Fruit fly (Drosophila melanogaster) whole organism, embryonic: ENCODE results near the gene IKKbeta.

Experiments used
- Ada2b ChIP-seq: fragments of 200-800 bp; sonication (Bioruptor generic); IDR thresholded peaks from 2 replicates; pipeline ENCODE4 v1.3.6; 2022; ENCODE audit warnings: missing biosample characterization, missing genetic modification characterization
- B-H2 ChIP-seq: fragments of 200-800 bp; sonication (Bioruptor generic); optimal IDR thresholded peaks from 2 replicates; lab custom pipeline; 2018; ENCODE audit warnings: missing biosample characterization, mild to moderate bottlenecking, missing genetic modification characterization
- Bdp1 ChIP-seq: fragments of 200-800 bp; sonication (Bioruptor generic); optimal IDR thresholded peaks from 3 replicates; lab custom pipeline; 2016; ENCODE audit warnings: missing biosample characterization, missing genetic modification characterization
- CG10431 ChIP-seq: fragments of 200-800 bp; sonication (Bioruptor generic); optimal IDR thresholded peaks from 3 replicates; lab custom pipeline; 2018; ENCODE audit warnings: missing biosample characterization, mild to moderate bottlenecking, missing genetic modification characterization
- CG10979 ChIP-seq: fragments of 200-800 bp; sonication (Bioruptor generic); optimal IDR thresholded peaks from 2 replicates; lab custom pipeline; 2018; ENCODE audit warnings: missing biosample characterization, mild to moderate bottlenecking, missing genetic modification characterization, moderate library complexity
- CG11560 ChIP-seq: fragments of 200-800 bp; sonication (Bioruptor generic); IDR thresholded peaks from 3 replicates; pipeline ENCODE4 v1.3.6; 2022; ENCODE audit warnings: missing biosample characterization, missing genetic modification characterization
- CG14667 ChIP-seq: fragments of 200-800 bp; sonication (Bioruptor generic); IDR thresholded peaks from 2 replicates; pipeline ENCODE4 v1.3.6; 2022; ENCODE audit warnings: missing biosample characterization, missing genetic modification characterization
- CG14965 ChIP-seq: fragments of 200-800 bp; sonication (Bioruptor generic); optimal IDR thresholded peaks from 2 replicates; lab custom pipeline; 2016; ENCODE audit warnings: missing biosample characterization, missing genetic modification characterization, borderline replicate concordance
- CG15073 ChIP-seq: fragments of 200-800 bp; sonication (Bioruptor generic); optimal IDR thresholded peaks from 2 replicates; lab custom pipeline; 2016; ENCODE audit warnings: missing biosample characterization, missing genetic modification characterization
- CG1529 ChIP-seq: fragments of 200-800 bp; sonication (Bioruptor generic); optimal IDR thresholded peaks from 3 replicates; lab custom pipeline; 2018; ENCODE audit warnings: missing biosample characterization, missing genetic modification characterization
- CG15479 ChIP-seq: fragments of 200-800 bp; sonication (Bioruptor generic); optimal IDR thresholded peaks from 3 replicates; lab custom pipeline; 2019; ENCODE audit warnings: missing biosample characterization, mild to moderate bottlenecking, missing genetic modification characterization, moderate library complexity
- CG17612 ChIP-seq: fragments of 200-800 bp; sonication (Bioruptor generic); IDR thresholded peaks from 2 replicates; pipeline ENCODE4 v1.3.6; 2022; ENCODE audit warnings: missing biosample characterization, missing genetic modification characterization
- CG2678 ChIP-seq: fragments of 200-800 bp; sonication (Bioruptor generic); optimal IDR thresholded peaks from 3 replicates; lab custom pipeline; 2019; ENCODE audit warnings: missing biosample characterization, mild to moderate bottlenecking, missing genetic modification characterization, moderate library complexity
- CG3847 ChIP-seq: fragments of 200-800 bp; sonication (Bioruptor generic); IDR thresholded peaks from 2 replicates; pipeline ENCODE4 v1.3.6; 2022; ENCODE audit warnings: missing biosample characterization, missing genetic modification characterization
- CG3995 ChIP-seq: fragments of 200-800 bp; sonication (Bioruptor generic); optimal IDR thresholded peaks from 3 replicates; lab custom pipeline; 2016; ENCODE audit warnings: missing biosample characterization, missing genetic modification characterization
- CG4282 ChIP-seq: fragments of 200-800 bp; sonication (Bioruptor generic); optimal IDR thresholded peaks from 2 replicates; lab custom pipeline; 2016; ENCODE audit warnings: missing biosample characterization, missing genetic modification characterization
- CG4424 ChIP-seq: fragments of 200-800 bp; sonication (Bioruptor generic); optimal IDR thresholded peaks from 3 replicates; lab custom pipeline; 2016; ENCODE audit warnings: missing biosample characterization, missing genetic modification characterization
- CG5245 ChIP-seq: fragments of 200-800 bp; sonication (Bioruptor generic); optimal IDR thresholded peaks from 3 replicates; lab custom pipeline; 2016; ENCODE audit warnings: missing biosample characterization, missing genetic modification characterization
- CG6654 ChIP-seq: fragments of 200-800 bp; sonication (Bioruptor generic); optimal IDR thresholded peaks from 2 replicates; lab custom pipeline; 2017; ENCODE audit warnings: missing biosample characterization, mild to moderate bottlenecking, missing genetic modification characterization
- CG9817 ChIP-seq: fragments of 200-800 bp; sonication (Bioruptor generic); optimal IDR thresholded peaks from 2 replicates; lab custom pipeline; 2018; ENCODE audit warnings: missing biosample characterization, mild to moderate bottlenecking, missing genetic modification characterization, moderate library complexity
- CG9932 ChIP-seq: fragments of 200-800 bp; sonication (Bioruptor generic); IDR thresholded peaks from 2 replicates; pipeline ENCODE4 v1.3.6; 2022; ENCODE audit warnings: missing biosample characterization, missing genetic modification characterization
- CTCF ChIP-seq: fragments of 200-800 bp; sonication (Bioruptor generic); optimal IDR thresholded peaks from 2 replicates; lab custom pipeline; 2017; ENCODE audit warnings: missing biosample characterization, mild to moderate bottlenecking, missing genetic modification characterization, moderate library complexity
- Lim3 ChIP-seq: fragments of 200-800 bp; sonication (Bioruptor generic); IDR thresholded peaks from 2 replicates; pipeline ENCODE4 v1.3.6; 2022; ENCODE audit warnings: missing biosample characterization, missing genetic modification characterization
- Lpt ChIP-seq: fragments of >200 bp; optimal IDR thresholded peaks from 2 replicates; lab custom pipeline; 2018; ENCODE audit warnings: missing biosample characterization, missing genetic modification characterization
- MESR4 ChIP-seq: fragments of 200-800 bp; sonication (Bioruptor generic); optimal IDR thresholded peaks from 2 replicates; lab custom pipeline; 2018; ENCODE audit warnings: missing biosample characterization, mild to moderate bottlenecking, missing genetic modification characterization, moderate library complexity
- NC2β ChIP-seq: fragments of 200-800 bp; sonication (Bioruptor generic); optimal IDR thresholded peaks from 2 replicates; lab custom pipeline; 2016; ENCODE audit warnings: missing biosample characterization, missing genetic modification characterization
- NfI ChIP-seq: fragments of 200-800 bp; sonication (Bioruptor generic); optimal IDR thresholded peaks from 3 replicates; lab custom pipeline; 2018; ENCODE audit warnings: missing biosample characterization, mild to moderate bottlenecking, missing genetic modification characterization, moderate library complexity
- Poxn ChIP-seq: fragments of 200-800 bp; sonication (Bioruptor generic); IDR thresholded peaks from 2 replicates; pipeline ENCODE4 v1.3.6; 2022; ENCODE audit warnings: missing biosample characterization, missing genetic modification characterization
- Scr ChIP-seq: fragments of 200-800 bp; sonication (Bioruptor generic); IDR thresholded peaks from 2 replicates; pipeline ENCODE4 v1.3.6; 2022; ENCODE audit warnings: missing biosample characterization, missing genetic modification characterization; ENCODE audit not compliant: partially characterized antibody
- Stat92E ChIP-seq, 3 experiments: fragments of >200 bp in 2 of 3; fragments of 200-800 bp in 1 of 3; sonication (Bioruptor generic) in 1 of 3; optimal IDR thresholded peaks; 2 replicates each; lab custom pipeline; 2017 to 2019; ENCODE audit warnings: missing biosample characterization in 3 of 3, missing genetic modification characterization in 3 of 3, mild to moderate bottlenecking in 1 of 3, moderate library complexity in 1 of 3
- ara ChIP-seq: fragments of 200-800 bp; sonication (Bioruptor generic); IDR thresholded peaks from 2 replicates; pipeline ENCODE4 v1.3.6; 2022; ENCODE audit warnings: missing biosample characterization, missing genetic modification characterization
- chn ChIP-seq: fragments of 200-800 bp; sonication (Bioruptor generic); optimal IDR thresholded peaks from 2 replicates; lab custom pipeline; 2016; ENCODE audit warnings: missing biosample characterization, missing genetic modification characterization
- crp ChIP-seq, 2 experiments: fragments of 200-800 bp; sonication (Bioruptor generic); optimal IDR thresholded peaks; 2 replicates in 1 of 2; 3 replicates in 1 of 2; lab custom pipeline; 2017; ENCODE audit warnings: missing biosample characterization in 2 of 2, missing genetic modification characterization in 2 of 2, mild to moderate bottlenecking in 1 of 2, moderate library complexity in 1 of 2
- gfzf ChIP-seq: fragments of 200-800 bp; sonication (Bioruptor generic); optimal IDR thresholded peaks from 2 replicates; lab custom pipeline; 2016; ENCODE audit warnings: missing biosample characterization, mild to moderate bottlenecking, missing genetic modification characterization, moderate library complexity
- grn ChIP-seq: fragments of 200-800 bp; sonication (Bioruptor generic); optimal IDR thresholded peaks from 3 replicates; lab custom pipeline; 2017; ENCODE audit warnings: missing biosample characterization, missing genetic modification characterization
- hkb ChIP-seq, 2 experiments: fragments of 200-800 bp in 1 of 2; fragments of >200 bp in 1 of 2; sonication (Bioruptor generic) in 1 of 2; IDR thresholded peaks in 1 of 2; optimal IDR thresholded peaks in 1 of 2; 2 replicates each; pipeline versions ENCODE4 v1.3.6 to Lab custom; 2017 to 2022; ENCODE audit warnings: missing biosample characterization in 1 of 2, missing genetic modification characterization in 1 of 2
- hth ChIP-seq: fragments of >200 bp; optimal IDR thresholded peaks from 2 replicates; lab custom pipeline; 2017; ENCODE audit warnings: inconsistent platforms
- insv ChIP-seq, 2 experiments: fragments of 200-800 bp; sonication (Bioruptor generic); optimal IDR thresholded peaks; 3 replicates each; lab custom pipeline; 2016 to 2018; ENCODE audit warnings: missing biosample characterization in 2 of 2, missing genetic modification characterization in 2 of 2
- luna ChIP-seq: fragments of 200-800 bp; sonication (Bioruptor generic); optimal IDR thresholded peaks from 2 replicates; lab custom pipeline; 2016; ENCODE audit warnings: missing biosample characterization, missing genetic modification characterization
- mld ChIP-seq: fragments of 200-800 bp; sonication (Bioruptor generic); IDR thresholded peaks from 3 replicates; pipeline ENCODE4 v1.3.6; 2022; ENCODE audit warnings: missing biosample characterization, missing genetic modification characterization; ENCODE audit not compliant: partially characterized antibody
- org-1 ChIP-seq: fragments of 200-800 bp; sonication (Bioruptor generic); optimal IDR thresholded peaks from 2 replicates; lab custom pipeline; 2017; ENCODE audit warnings: missing biosample characterization, missing genetic modification characterization
- peb ChIP-seq: fragments of 200-800 bp; sonication (Bioruptor generic); IDR thresholded peaks from 2 replicates; pipeline ENCODE4 v1.3.6; 2022; ENCODE audit warnings: missing biosample characterization, missing genetic modification characterization
- phol ChIP-seq: fragments of 200-800 bp; sonication (Bioruptor generic); optimal IDR thresholded peaks from 3 replicates; lab custom pipeline; 2018; ENCODE audit warnings: missing biosample characterization, mild to moderate bottlenecking, missing genetic modification characterization, moderate library complexity
- pum ChIP-seq: fragments of 200-800 bp; sonication (Bioruptor generic); optimal IDR thresholded peaks from 2 replicates; lab custom pipeline; 2016; ENCODE audit warnings: missing biosample characterization, missing genetic modification characterization
- sisA ChIP-seq: fragments of 200-800 bp; sonication (Bioruptor generic); IDR thresholded peaks from 2 replicates; pipeline ENCODE4 v1.3.6; 2022; ENCODE audit warnings: missing biosample characterization, missing genetic modification characterization
- sob ChIP-seq: fragments of 200-800 bp; sonication (Bioruptor generic); IDR thresholded peaks from 2 replicates; pipeline ENCODE4 v1.3.6; 2022; ENCODE audit warnings: missing biosample characterization, missing genetic modification characterization
- stwl ChIP-seq: fragments of 200-800 bp; sonication (Bioruptor generic); optimal IDR thresholded peaks from 3 replicates; lab custom pipeline; 2018; ENCODE audit warnings: missing biosample characterization, mild to moderate bottlenecking, missing genetic modification characterization, moderate library complexity
- tap ChIP-seq: fragments of 200-800 bp; optimal IDR thresholded peaks from 3 replicates; lab custom pipeline; 2019; ENCODE audit warnings: missing biosample characterization, mild to moderate bottlenecking, missing genetic modification characterization, moderate library complexity
- ttk ChIP-seq: fragments of 200-800 bp; sonication (Bioruptor generic); IDR thresholded peaks from 2 replicates; pipeline ENCODE4 v2.1.2; 2022; ENCODE audit warnings: missing biosample characterization, missing genetic modification characterization
- twi ChIP-seq: fragments of 200-800 bp; optimal IDR thresholded peaks from 2 replicates; lab custom pipeline; 2019; ENCODE audit warnings: missing biosample characterization, mild to moderate bottlenecking, missing genetic modification characterization, moderate library complexity

Gene IKKbeta

DNA sequence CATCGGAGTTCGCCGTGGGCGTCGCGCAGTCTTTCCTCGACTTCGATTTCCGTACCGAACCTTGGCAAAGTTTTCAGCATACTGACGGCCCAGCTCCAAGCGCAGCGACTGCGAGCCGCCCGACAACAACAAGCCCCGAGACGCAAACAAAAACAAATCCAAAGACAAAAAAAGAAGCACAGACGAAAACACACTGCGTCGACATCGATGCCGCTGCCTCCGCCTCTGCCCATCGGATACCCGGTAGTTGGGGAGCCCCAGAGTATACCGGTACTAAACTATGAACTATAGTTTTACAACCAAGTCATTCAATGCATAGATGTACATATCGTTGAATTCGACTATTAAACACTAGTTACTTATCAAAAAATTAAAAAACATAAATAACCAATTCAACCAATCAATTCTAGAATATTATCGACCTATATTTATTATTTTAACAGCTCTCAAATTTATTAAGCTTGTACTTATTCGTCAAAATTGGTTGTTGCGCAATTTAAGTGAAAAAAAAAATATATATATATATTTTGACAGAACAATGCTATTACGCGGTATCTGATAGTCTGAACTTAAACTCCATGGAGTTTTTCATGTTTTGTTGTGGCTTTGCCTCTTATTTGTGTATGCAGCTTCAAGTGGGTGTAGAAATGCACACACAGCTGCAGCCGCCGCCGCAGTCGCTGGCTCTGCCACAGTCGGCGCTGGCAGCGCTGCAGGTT lies 44.9 kb upstream of the IKKbeta start (continued):
- no peak for TF ChIP-seq Poxn (GFP tag; lab: Robert Waterston, UW)
- 0 out of 2 replicates have a peak, but pooled peaks have one; percentile 19 for TF ChIP-seq CG9932 (GFP tag; lab: Robert Waterston, UW)
- no peak for TF ChIP-seq hkb (optimal IDR thresholded peaks at IDR 0.05; lab: Kevin White, UChicago)
- peak; percentile 52; the same call in 1 of the 2 replicates for TF ChIP-seq hkb (GFP tag; IDR thresholded peaks at IDR 0.05; lab: Robert Waterston, UW)
- no peak for TF ChIP-seq stwl (tag; lab: Kevin White, UChicago)
- TF ChIP-seq CG10979 (tag; lab: Kevin White, UChicago): peak; percentile 93
- TF ChIP-seq CG2678 (tag; lab: Kevin White, UChicago): peak; percentile 89
- no peak for TF ChIP-seq CG11560 (tag; lab: Robert Waterston, UW)
- TF ChIP-seq CG3995: no peak
- TF ChIP-seq ara (GFP tag; lab: Robert Waterston, UW): no peak
- no peak for TF ChIP-seq peb (GFP tag; lab: Robert Waterston, UW)
- TF ChIP-seq sob (GFP tag; lab: Robert Waterston, UW): no peak
- TF ChIP-seq CG15479: no peak
- no peak for TF ChIP-seq insv (GFP tag; optimal IDR thresholded peaks at IDR 0.05; lab: Kevin White, UChicago)
- peak in 1 of 3 experiments; percentile 77 for TF ChIP-seq Stat92E (GFP tag; optimal IDR thresholded peaks at IDR 0.05; lab: Kevin White, UChicago)
- no peak for TF ChIP-seq CG17612 (GFP tag; lab: Robert Waterston, UW)
- peak; percentile 83 for TF ChIP-seq CG4424
- peak; percentile 51 for TF ChIP-seq twi (tag; lab: Kevin White, UChicago)
- no peak for TF ChIP-seq CG4282 (GFP tag; lab: Kevin White, UChicago)
- peak; percentile 71 for TF ChIP-seq org-1 (GFP tag; lab: Kevin White, UChicago)
- no peak for TF ChIP-seq grn (GFP tag; lab: Kevin White, UChicago)
- 0 out of 2 replicates have a peak, but pooled peaks have one; percentile 46 for TF ChIP-seq CG14667 (GFP tag; lab: Robert Waterston, UW)
- no peak; the same call in none of the 2 replicates for TF ChIP-seq Ada2b (GFP tag; lab: Robert Waterston, UW)
- TF ChIP-seq CG3847 (GFP tag; lab: Robert Waterston, UW): no peak
- no peak for TF ChIP-seq MESR4 (GFP tag; lab: Kevin White, UChicago)
- no peak for TF ChIP-seq CG14965 (GFP tag; lab: Kevin White, UChicago)
- TF ChIP-seq CG5245 (GFP tag; lab: Kevin White, UChicago): peak; percentile 58
- TF ChIP-seq CTCF (GFP tag; lab: Kevin White, UChicago): peak; percentile 31
- TF ChIP-seq ttk (GFP tag; lab: Robert Waterston, UW): no peak; the same call in none of the 2 replicates
- no peak for TF ChIP-seq B-H2 (GFP tag; lab: Kevin White, UChicago)
- TF ChIP-seq crp (GFP tag; optimal IDR thresholded peaks at IDR 0.05; lab: Kevin White, UChicago): peak in 1 of 2 experiments; percentile 32
- no peak for TF ChIP-seq Lpt (GFP tag; lab: Kevin White, UChicago)
- no peak for TF ChIP-seq Scr (GFP tag; lab: Robert Waterston, UW)
- TF ChIP-seq pum: peak; percentile 39
- TF ChIP-seq phol (tag; lab: Kevin White, UChicago): peak; percentile 92
- TF ChIP-seq chn (GFP tag; lab: Kevin White, UChicago): peak; percentile 51
- TF ChIP-seq gfzf (GFP tag; lab: Kevin White, UChicago): no peak
- TF ChIP-seq Lim3 (GFP tag; lab: Robert Waterston, UW): no peak
- peak; percentile 14 for TF ChIP-seq CG9817
- TF ChIP-seq sisA (GFP tag; lab: Robert Waterston, UW): peak; percentile 54
- peak; percentile 72 for TF ChIP-seq CG10431 (GFP tag; lab: Kevin White, UChicago)
- peak; percentile 20 for TF ChIP-seq NC2β
- no peak for TF ChIP-seq mld (GFP tag; lab: Robert Waterston, UW)
- TF ChIP-seq luna (GFP tag; lab: Kevin White, UChicago): no peak
- peak; percentile 85 for TF ChIP-seq CG1529 (GFP tag; lab: Kevin White, UChicago)
- peak; percentile 68 for TF ChIP-seq CG6654 (GFP tag; lab: Kevin White, UChicago)
- no peak for TF ChIP-seq hth (lab: Kevin White, UChicago)
- no peak for TF ChIP-seq Bdp1 (GFP tag; lab: Kevin White, UChicago)
- no peak for TF ChIP-seq CG15073
- no peak for TF ChIP-seq tap (tag; lab: Kevin White, UChicago)
- peak; percentile 46 for TF ChIP-seq NfI (GFP tag; lab: Kevin White, UChicago)
